Fruit fly (Drosophila melanogaster): Measurements from ENCODE around the gene CG11029.

Gene CG11029

dm6 chr2L:5778157-5778556 is 32.2 kb downstream of the CG11029 start:
- TF ChIP-seq Ets98B (GFP tag; IDR thresholded peaks at IDR 0.05) (no peak), CG34367 (tag; optimal IDR thresholded peaks at IDR 0.05) (no peak), Pif1A (GFP tag; optimal IDR thresholded peaks at IDR 0.05) (peak; percentile 37), gl (tag; optimal IDR thresholded peaks at IDR 0.05) (peak; percentile 16), CG10348 (GFP tag; IDR thresholded peaks at IDR 0.05) (no peak), CG32121 (GFP tag; IDR thresholded peaks at IDR 0.05) (no peak), CG12605 (GFP tag; IDR thresholded peaks at IDR 0.05) (0 out of 2 replicates have a peak, but pooled peaks have one; percentile 12), EcR (GFP tag; optimal IDR thresholded peaks at IDR 0.05) (no peak), Snoo (tag; optimal IDR thresholded peaks at IDR 0.05) (no peak), rn (GFP tag; IDR thresholded peaks at IDR 0.05) (no peak), CG9948 (tag; optimal IDR thresholded peaks at IDR 0.05) (peak; percentile 29), Pif1B (GFP tag; optimal IDR thresholded peaks at IDR 0.05) (no peak), CG4496 (GFP tag; IDR thresholded peaks at IDR 0.05) (no peak), D1 (tag; optimal IDR thresholded peaks at IDR 0.05) (no peak), CG17806 (tag; optimal IDR thresholded peaks at IDR 0.05) (peak; percentile 46), CG8301 (tag; optimal IDR thresholded peaks at IDR 0.05) (peak; percentile 28), CG14655 (GFP tag; optimal IDR thresholded peaks at IDR 0.05) (peak; percentile 47), CG13204 (GFP tag; optimal IDR thresholded peaks at IDR 0.05) (no peak), CG15710 (tag; optimal IDR thresholded peaks at IDR 0.05) (peak; percentile 24), CG8159 (tag; optimal IDR thresholded peaks at IDR 0.05) (peak; percentile 38), fd96Ca (GFP tag; IDR thresholded peaks at IDR 0.05) (no peak)

dm6 chr2L:5780703-5781102 is 34.7 kb downstream of the CG11029 start:
- TF ChIP-seq Snoo (tag; optimal IDR thresholded peaks at IDR 0.05): no peak
- TF ChIP-seq CG8159 (tag; optimal IDR thresholded peaks at IDR 0.05): no peak

dm6 chr2L:5781181-5781580 is 35.2 kb downstream of the CG11029 start:
- TF ChIP-seq rn (GFP tag; IDR thresholded peaks at IDR 0.05) (no peak), EcR (GFP tag; optimal IDR thresholded peaks at IDR 0.05) (no peak), CG8301 (tag; optimal IDR thresholded peaks at IDR 0.05) (peak; percentile 11), CG12605 (GFP tag; IDR thresholded peaks at IDR 0.05) (no peak), gl (tag; optimal IDR thresholded peaks at IDR 0.05) (no peak), fd96Ca (GFP tag; IDR thresholded peaks at IDR 0.05) (no peak; the same call in 2 of the 3 replicates), CG14655 (GFP tag; optimal IDR thresholded peaks at IDR 0.05) (no peak), Ets98B (GFP tag; IDR thresholded peaks at IDR 0.05) (no peak), CG13204 (GFP tag; optimal IDR thresholded peaks at IDR 0.05) (peak; percentile 15), Pif1B (GFP tag; optimal IDR thresholded peaks at IDR 0.05) (peak; percentile 36), CG17806 (tag; optimal IDR thresholded peaks at IDR 0.05) (peak; percentile 27), D1 (tag; optimal IDR thresholded peaks at IDR 0.05) (no peak), CG34367 (tag; optimal IDR thresholded peaks at IDR 0.05) (no peak), CG8159 (tag; optimal IDR thresholded peaks at IDR 0.05) (no peak), Pif1A (GFP tag; optimal IDR thresholded peaks at IDR 0.05) (peak; percentile 18), CG32121 (GFP tag; IDR thresholded peaks at IDR 0.05) (no peak), CG4496 (GFP tag; IDR thresholded peaks at IDR 0.05) (peak; percentile 36; the same call in 2 of the 3 replicates), CG15710 (tag; optimal IDR thresholded peaks at IDR 0.05) (peak; percentile 20), CG10348 (GFP tag; IDR thresholded peaks at IDR 0.05) (no peak), Snoo (tag; optimal IDR thresholded peaks at IDR 0.05) (no peak), CG9948 (tag; optimal IDR thresholded peaks at IDR 0.05) (peak; percentile 37)

- no peak for TF ChIP-seq CG8301 (tag; optimal IDR thresholded peaks at IDR 0.05)
- no peak for TF ChIP-seq Pif1A (GFP tag; optimal IDR thresholded peaks at IDR 0.05)
- TF ChIP-seq CG34367 (tag; optimal IDR thresholded peaks at IDR 0.05): no peak
- TF ChIP-seq CG8159 (tag; optimal IDR thresholded peaks at IDR 0.05): no peak
- TF ChIP-seq gl (tag; optimal IDR thresholded peaks at IDR 0.05): no peak
- no peak for TF ChIP-seq CG12605 (GFP tag; IDR thresholded peaks at IDR 0.05)
Measured at dm6 chr2L:5782866-5783265, 36.9 kb downstream of the CG11029 start.

- TF ChIP-seq CG13204 (GFP tag; optimal IDR thresholded peaks at IDR 0.05) (peak; percentile 41), EcR (GFP tag; optimal IDR thresholded peaks at IDR 0.05) (peak; percentile 64), CG32121 (GFP tag; IDR thresholded peaks at IDR 0.05) (no peak)
Measured at dm6 chr2L:5783731-5784130, 37.8 kb downstream of the CG11029 start, which contains the start of gene CG31913. Gene CG31913, plus strand, starts transcription at chr2L:5784031.

- TF ChIP-seq CG9948 (tag; optimal IDR thresholded peaks at IDR 0.05) (no peak), CG12605 (GFP tag; IDR thresholded peaks at IDR 0.05) (no peak), D1 (tag; optimal IDR thresholded peaks at IDR 0.05) (no peak), CG17806 (tag; optimal IDR thresholded peaks at IDR 0.05) (no peak), gl (tag; optimal IDR thresholded peaks at IDR 0.05) (no peak), CG8301 (tag; optimal IDR thresholded peaks at IDR 0.05) (no peak)
Measured at dm6 chr2L:5789268-5789667, 43.3 kb downstream of the CG11029 start.

- TF ChIP-seq CG32121 (GFP tag; IDR thresholded peaks at IDR 0.05) (no peak), CG12605 (GFP tag; IDR thresholded peaks at IDR 0.05) (no peak), CG8159 (tag; optimal IDR thresholded peaks at IDR 0.05) (no peak), CG17806 (tag; optimal IDR thresholded peaks at IDR 0.05) (no peak), Ets98B (GFP tag; IDR thresholded peaks at IDR 0.05) (no peak), D1 (tag; optimal IDR thresholded peaks at IDR 0.05) (no peak), CG4496 (GFP tag; IDR thresholded peaks at IDR 0.05) (no peak), CG14655 (GFP tag; optimal IDR thresholded peaks at IDR 0.05) (no peak), Pif1B (GFP tag; optimal IDR thresholded peaks at IDR 0.05) (no peak), Pif1A (GFP tag; optimal IDR thresholded peaks at IDR 0.05) (no peak), EcR (GFP tag; optimal IDR thresholded peaks at IDR 0.05) (no peak), CG9948 (tag; optimal IDR thresholded peaks at IDR 0.05) (no peak), fd96Ca (GFP tag; IDR thresholded peaks at IDR 0.05) (no peak), CG8301 (tag; optimal IDR thresholded peaks at IDR 0.05) (no peak), CG15710 (tag; optimal IDR thresholded peaks at IDR 0.05) (no peak), CG13204 (GFP tag; optimal IDR thresholded peaks at IDR 0.05) (no peak), gl (tag; optimal IDR thresholded peaks at IDR 0.05) (no peak), Snoo (tag; optimal IDR thresholded peaks at IDR 0.05) (no peak), rn (GFP tag; IDR thresholded peaks at IDR 0.05) (no peak)
Measured at dm6 chr2L:5790799-5791526, 45.0 kb downstream of the CG11029 start.

All from whole organism, pupa.